Worm (Caenorhabditis elegans): ENCODE measurements around the gene nsph-3.1.

DNA sequence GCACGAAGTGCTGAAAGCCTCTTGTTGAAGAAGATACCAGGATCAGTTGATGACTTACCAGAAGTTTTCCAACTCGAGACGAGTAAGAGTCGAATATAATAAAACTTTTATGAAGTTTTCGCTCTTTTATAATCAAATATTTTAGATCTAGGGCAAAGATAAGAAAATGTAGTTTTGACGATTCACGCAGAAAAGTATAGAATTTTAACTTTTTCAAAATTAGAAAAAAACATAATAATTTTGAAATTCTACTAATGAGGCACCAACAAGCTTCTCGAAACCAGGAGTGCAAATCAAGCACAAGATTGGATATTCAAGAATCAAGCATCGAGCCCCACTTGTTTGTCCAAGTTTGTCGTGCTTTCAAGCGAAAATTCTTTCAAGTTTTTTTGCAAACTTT, 813 bp upstream of the nsph-3.1 start, which contains the start of gene Y69E1A.1:
- no peak for TF ChIP-seq tab-1 (GFP tag; IDR thresholded peaks at IDR 0.05)
- TF ChIP-seq cog-1 (tag; optimal IDR thresholded peaks at IDR 0.05): no peak
- TF ChIP-seq ref-1 (GFP tag; conservative IDR thresholded peaks at IDR 0.05): no peak
- TF ChIP-seq ztf-23 (GFP tag; IDR thresholded peaks at IDR 0.05): no peak
- TF ChIP-seq ztf-29 (GFP tag; IDR thresholded peaks at IDR 0.05): no peak
- no peak for TF ChIP-seq klf-2 (GFP tag; conservative IDR thresholded peaks at IDR 0.05)
- TF ChIP-seq flt-1 (GFP tag; IDR thresholded peaks at IDR 0.05): no peak
